Worm (Caenorhabditis elegans) whole organism, midembryonic: ENCODE results near the gene C49C3.10.

Experiments
- T22C8.4 ChIP-seq: fragments of 200-800 bp; sonication (Bioruptor generic); IDR thresholded peaks from 2 replicates; pipeline ENCODE4 v1.3.6; 2022; ENCODE audit warnings: missing genetic modification characterization, missing compliant biosample characterization
- cog-1 ChIP-seq: sonication (generic microtip); optimal IDR thresholded peaks from 2 replicates; lab custom pipeline; 2016; ENCODE audit warnings: missing genetic modification characterization, missing compliant biosample characterization
- flt-1 ChIP-seq: fragments of 200-800 bp; sonication (Bioruptor generic); IDR thresholded peaks from 2 replicates; pipeline ENCODE4 v1.3.6; 2022; ENCODE audit warnings: missing genetic modification characterization, missing compliant biosample characterization
- klf-2 ChIP-seq: fragments of 200-800 bp; sonication (Bioruptor generic); conservative IDR thresholded peaks from 2 replicates; pipeline ENCODE4 v1.3.6; 2022; ENCODE audit warnings: missing genetic modification reagents, missing genetic modification characterization, missing compliant biosample characterization
- med-1 ChIP-seq: sonication (generic microtip); optimal IDR thresholded peaks from 2 replicates; lab custom pipeline; 2017; ENCODE audit warnings: missing genetic modification characterization, mild to moderate bottlenecking, missing compliant biosample characterization, antibody characterized with exemption, missing genetic modification reagents; ENCODE audit not compliant: insufficient read depth
- ref-1 ChIP-seq: fragments of 200-800 bp; sonication (Bioruptor generic); conservative IDR thresholded peaks from 2 replicates; pipeline ENCODE4 v1.3.6; 2022; ENCODE audit warnings: missing genetic modification reagents, missing genetic modification characterization, missing compliant biosample characterization
- tab-1 ChIP-seq: fragments of 200-800 bp; sonication (Bioruptor generic); IDR thresholded peaks from 2 replicates; pipeline ENCODE4 v1.3.6; 2022; ENCODE audit warnings: missing genetic modification characterization, missing compliant biosample characterization
- ztf-23 ChIP-seq: fragments of 200-800 bp; sonication (Bioruptor generic); IDR thresholded peaks from 2 replicates; pipeline ENCODE4 v1.3.6; 2022; ENCODE audit warnings: missing genetic modification reagents, missing genetic modification characterization, missing compliant biosample characterization
- ztf-29 ChIP-seq: fragments of 200-800 bp; sonication (Bioruptor generic); IDR thresholded peaks from 2 replicates; pipeline ENCODE4 v1.3.6; 2022; ENCODE audit warnings: missing genetic modification reagents, missing genetic modification characterization, missing compliant biosample characterization

The C49C3.10 gene

DNA sequence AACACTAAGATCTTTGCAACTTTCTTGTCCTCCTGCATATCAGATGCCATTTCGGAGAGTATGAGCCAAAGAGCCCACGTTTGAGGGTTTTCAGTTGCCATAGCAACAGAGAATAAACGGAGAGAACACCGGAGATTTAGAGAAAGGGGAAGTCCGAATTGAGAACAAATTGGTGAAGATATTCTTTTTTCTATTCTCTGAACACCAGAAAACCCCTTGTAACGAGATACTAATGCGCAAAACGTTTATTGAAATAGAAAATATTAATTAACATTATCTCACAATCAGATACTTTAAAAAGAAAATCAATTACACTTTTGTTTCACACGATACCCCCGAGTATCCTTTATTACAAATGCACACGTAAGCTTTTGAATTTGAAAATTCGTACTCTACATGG is 36.8 kb downstream of the C49C3.10 start, which contains the start of gene ifta-2:
Gene ifta-2 (minus strand): TSS at position 101 of the 400 bp plus-strand sequence.
- TF ChIP-seq ref-1 (GFP tag; lab: Robert Waterston, UW): no peak
- TF ChIP-seq klf-2: no peak
- no peak for TF ChIP-seq cog-1
- no peak for TF ChIP-seq T22C8.4 (GFP tag; lab: Robert Waterston, UW)
- no peak for TF ChIP-seq ztf-29 (GFP tag; lab: Robert Waterston, UW)
- no peak for TF ChIP-seq med-1 (GFP tag; lab: Kevin White, UChicago)
- TF ChIP-seq tab-1 (GFP tag; lab: Robert Waterston, UW): no peak
- no peak for TF ChIP-seq ztf-23 (GFP tag; lab: Robert Waterston, UW)
- TF ChIP-seq flt-1: no peak

DNA sequence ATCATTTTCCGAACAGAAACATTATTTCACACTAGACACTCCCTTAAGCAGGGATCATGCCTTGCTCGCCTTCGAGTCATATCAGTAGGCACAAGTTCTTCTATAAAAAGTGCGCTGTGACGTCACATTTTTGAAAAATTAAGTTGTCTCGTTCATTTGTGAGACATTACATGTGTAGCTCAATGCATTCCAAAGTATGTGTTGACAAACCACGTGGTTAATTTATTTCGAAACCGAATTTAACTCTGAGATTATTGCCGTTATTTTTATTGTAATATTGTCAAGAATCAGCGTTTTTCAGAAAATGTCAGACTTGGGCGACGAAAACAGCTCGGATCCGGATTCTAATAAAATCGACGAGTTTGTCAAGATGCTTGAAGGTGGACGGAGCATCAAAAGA is 44.3 kb downstream of the C49C3.10 start, which contains the start of gene T28F3.5:
Gene T28F3.5 (plus strand): TSS at position 301 of the 400 bp plus-strand sequence.
- TF ChIP-seq klf-2 (no peak), cog-1 (no peak), ztf-23 (GFP tag; lab: Robert Waterston, UW) (no peak), ref-1 (GFP tag; lab: Robert Waterston, UW) (no peak), med-1 (GFP tag; lab: Kevin White, UChicago) (no peak), T22C8.4 (GFP tag; lab: Robert Waterston, UW) (no peak), tab-1 (GFP tag; lab: Robert Waterston, UW) (no peak), ztf-29 (GFP tag; lab: Robert Waterston, UW) (no peak), flt-1 (no peak)

DNA sequence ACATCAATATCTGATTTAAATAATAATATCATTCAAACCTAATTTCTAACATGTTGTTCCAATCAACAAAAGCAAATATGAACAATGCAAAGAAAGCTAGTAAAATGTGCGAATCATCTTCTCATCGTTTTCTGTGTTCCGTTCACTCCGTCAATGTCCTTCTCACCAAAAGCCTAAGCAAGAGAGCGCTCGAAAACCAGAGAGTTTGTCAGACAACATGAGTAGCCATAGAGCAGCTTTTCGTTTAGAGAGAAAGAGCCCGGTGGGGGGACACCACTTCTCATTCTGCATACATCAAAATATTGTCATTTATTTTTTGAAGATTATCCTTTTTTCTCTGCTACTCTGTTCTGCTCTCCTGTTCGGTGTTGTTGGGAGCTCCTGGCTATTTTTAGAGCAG is 45.1 kb downstream of the C49C3.10 start:
- TF ChIP-seq ztf-29 (GFP tag; lab: Robert Waterston, UW): no peak
- no peak for TF ChIP-seq cog-1
- TF ChIP-seq med-1 (GFP tag; lab: Kevin White, UChicago): no peak
- TF ChIP-seq klf-2: no peak
- TF ChIP-seq ztf-23 (GFP tag; lab: Robert Waterston, UW): no peak
- TF ChIP-seq T22C8.4 (GFP tag; lab: Robert Waterston, UW): no peak
- no peak for TF ChIP-seq flt-1
- no peak for TF ChIP-seq tab-1 (GFP tag; lab: Robert Waterston, UW)
- TF ChIP-seq ref-1 (GFP tag; lab: Robert Waterston, UW): no peak

DNA sequence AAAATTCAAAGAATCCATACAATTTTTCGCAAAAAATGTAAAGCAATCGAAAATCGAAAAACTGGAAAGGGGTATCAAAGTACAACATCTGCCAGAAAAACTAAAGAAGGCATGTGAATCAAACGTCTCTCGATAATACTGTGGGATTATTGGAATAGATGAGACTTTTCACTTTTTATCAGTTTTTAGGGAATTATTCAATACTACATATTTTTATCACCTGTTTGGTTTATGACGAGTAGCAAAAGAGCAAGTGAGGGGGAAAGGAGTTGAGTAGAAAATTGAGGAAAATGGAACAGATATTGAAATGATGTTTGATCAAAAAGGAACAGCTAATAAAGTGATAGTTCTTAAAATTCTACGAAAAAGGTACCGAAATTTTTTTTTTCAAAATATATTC is 45.7 kb downstream of the C49C3.10 start:
- no peak for TF ChIP-seq flt-1
- TF ChIP-seq med-1 (GFP tag; lab: Kevin White, UChicago): no peak
- TF ChIP-seq klf-2: no peak
- no peak for TF ChIP-seq tab-1 (GFP tag; lab: Robert Waterston, UW)
- TF ChIP-seq cog-1: no peak
- TF ChIP-seq ztf-23 (GFP tag; lab: Robert Waterston, UW): no peak
- TF ChIP-seq ztf-29 (GFP tag; lab: Robert Waterston, UW): no peak
- no peak for TF ChIP-seq T22C8.4 (GFP tag; lab: Robert Waterston, UW)
- TF ChIP-seq ref-1 (GFP tag; lab: Robert Waterston, UW): no peak

DNA sequence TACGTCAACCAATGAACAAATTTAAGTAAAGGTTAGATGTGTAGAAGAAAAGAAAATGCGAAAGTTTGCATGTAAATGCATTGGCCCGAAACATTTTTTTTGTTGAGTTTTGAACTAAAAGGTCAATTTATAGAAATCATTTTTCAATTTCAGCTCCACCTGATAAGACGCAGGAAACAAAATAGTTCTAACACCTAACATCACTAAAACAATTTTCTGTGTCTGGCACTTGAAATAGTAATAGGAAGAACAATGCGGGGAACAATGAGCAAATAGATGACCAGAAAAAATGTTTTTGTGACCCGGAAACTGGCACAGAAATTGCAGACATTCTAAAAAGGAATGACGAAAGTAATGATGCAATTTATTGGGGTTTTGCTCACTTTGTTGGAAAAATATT is 46.4 kb downstream of the C49C3.10 start:
- no peak for TF ChIP-seq ref-1 (GFP tag; lab: Robert Waterston, UW)
- no peak for TF ChIP-seq ztf-29 (GFP tag; lab: Robert Waterston, UW)
- TF ChIP-seq ztf-23 (GFP tag; lab: Robert Waterston, UW): no peak
- no peak for TF ChIP-seq tab-1 (GFP tag; lab: Robert Waterston, UW)
- TF ChIP-seq T22C8.4 (GFP tag; lab: Robert Waterston, UW): no peak
- no peak for TF ChIP-seq flt-1

DNA sequence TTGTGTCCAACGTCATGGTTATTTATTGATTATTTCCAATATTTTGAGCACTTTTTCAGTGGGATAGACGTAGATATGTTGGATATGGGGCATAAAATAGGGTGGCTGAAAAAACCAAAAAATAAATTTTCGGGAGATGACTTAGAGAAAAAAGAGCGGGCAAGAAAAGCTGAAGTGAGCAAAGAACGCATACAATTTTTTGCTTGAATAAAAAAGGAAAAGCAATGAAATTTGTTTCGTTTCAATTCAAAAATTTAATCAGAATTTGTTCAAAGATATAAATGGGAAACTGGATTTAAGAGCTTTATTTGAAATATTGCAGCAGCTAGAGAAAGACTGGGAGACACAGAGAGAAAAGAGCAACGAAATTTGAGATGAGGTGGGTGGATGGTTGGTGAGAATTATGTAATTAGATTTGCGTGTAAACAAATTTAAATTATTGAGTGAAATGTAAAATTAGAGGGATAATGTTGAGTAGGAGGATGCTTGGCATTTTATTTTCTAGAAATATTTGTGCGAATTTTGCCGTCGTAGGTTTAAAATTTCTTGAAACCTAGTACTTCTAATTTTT is 47.1 kb downstream of the C49C3.10 start, which contains the start of the genes T28F3.11 and slc-17.4:
Gene T28F3.11 (minus strand): TSS at position 51 of the 571 bp plus-strand sequence.
Gene slc-17.4 (minus strand): TSS at position 105 of the 571 bp plus-strand sequence.
- no peak for TF ChIP-seq flt-1
- no peak for TF ChIP-seq med-1 (GFP tag; lab: Kevin White, UChicago)
- TF ChIP-seq tab-1 (GFP tag; lab: Robert Waterston, UW): no peak
- TF ChIP-seq ztf-23 (GFP tag; lab: Robert Waterston, UW): no peak
- TF ChIP-seq ztf-29 (GFP tag; lab: Robert Waterston, UW): no peak
- no peak for TF ChIP-seq klf-2
- TF ChIP-seq T22C8.4 (GFP tag; lab: Robert Waterston, UW): no peak
- no peak for TF ChIP-seq cog-1
- no peak for TF ChIP-seq ref-1 (GFP tag; lab: Robert Waterston, UW)

DNA sequence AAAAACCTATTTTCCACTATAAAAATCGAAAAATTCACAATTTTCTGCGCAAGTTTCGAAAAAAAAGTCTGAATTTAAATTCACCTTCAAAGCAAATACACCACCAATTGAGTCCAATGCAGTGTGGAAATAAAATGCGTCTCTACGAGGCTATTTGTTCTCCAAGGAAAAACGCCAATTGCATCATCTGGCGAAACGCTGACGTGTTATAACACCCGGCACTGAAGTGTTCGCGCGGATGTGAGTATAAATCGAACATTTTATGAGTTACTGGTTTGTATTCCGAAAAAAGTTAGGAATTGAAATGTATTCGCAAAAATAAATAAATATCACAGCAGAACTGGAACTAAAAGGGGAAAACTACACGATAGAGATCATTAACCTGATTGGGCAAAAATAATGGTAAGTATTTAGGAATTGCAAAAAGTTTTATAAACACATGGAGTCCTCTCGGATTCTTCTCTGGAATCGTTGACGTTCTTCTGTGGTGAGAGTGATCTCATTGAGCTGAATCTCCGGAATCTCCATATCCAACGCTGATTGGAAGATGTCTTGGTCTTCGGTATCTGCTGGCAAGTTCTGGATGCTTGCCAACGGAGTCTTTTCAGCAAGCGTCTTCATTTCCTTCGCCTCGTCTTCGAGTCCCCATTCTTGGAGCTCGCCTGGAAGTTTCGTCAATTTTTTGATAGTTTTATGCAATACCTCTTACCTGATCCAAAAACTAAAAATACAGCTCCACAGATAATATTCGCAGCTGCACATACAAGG is 50.7 kb downstream of the C49C3.10 start, which contains the start of gene zipt-7.1:
Gene zipt-7.1 (minus strand): TSS at position 232 of the 768 bp plus-strand sequence.
- no peak for TF ChIP-seq ref-1 (GFP tag; lab: Robert Waterston, UW)
- no peak for TF ChIP-seq klf-2
- TF ChIP-seq flt-1: no peak
- TF ChIP-seq cog-1: no peak
- TF ChIP-seq tab-1 (GFP tag; lab: Robert Waterston, UW): no peak
- no peak for TF ChIP-seq T22C8.4 (GFP tag; lab: Robert Waterston, UW)
- TF ChIP-seq ztf-29 (GFP tag; lab: Robert Waterston, UW): no peak
- TF ChIP-seq ztf-23 (GFP tag; lab: Robert Waterston, UW): no peak
- TF ChIP-seq med-1 (GFP tag; lab: Kevin White, UChicago): no peak
